Worm (Caenorhabditis elegans) whole organism, L4/young adult: ENCODE results near the gene fbxb-83.

ENCODE experiments used
- W03F9.2 ChIP-seq: fragments of 150-350 bp; optimal IDR thresholded peaks from 2 replicates; lab custom pipeline; 2014; ENCODE audit warnings: missing biosample characterization, missing genetic modification characterization
- dao-5 ChIP-seq: sonication (generic microtip); optimal IDR thresholded peaks from 2 replicates; lab custom pipeline; 2016; ENCODE audit warnings: missing genotype, missing genetic modification characterization, moderate library complexity, missing compliant biosample characterization
- him-1 ChIP-seq: sonication (generic microtip); optimal IDR thresholded peaks from 2 replicates; lab custom pipeline; 2016; ENCODE audit warnings: missing genotype, missing genetic modification reagents, missing genetic modification characterization, missing compliant biosample characterization

ce11 chrIII:179123-179592 is 34.1 kb upstream of the fbxb-83 start, which contains the start of gene F40G9.6:
- TF ChIP-seq him-1 (no peak), dao-5 (no peak), W03F9.2 (no peak)
